Fruit fly (Drosophila melanogaster) whole organism, embryonic: ENCODE data around the gene CG11975.
A peak's percentile ranks its signal among the peaks of the same experiment; 100 is the strongest.

ENCODE experiments used
- B-H2 ChIP-seq: fragments of 200-800 bp; sonication (Bioruptor generic); optimal IDR thresholded peaks from 2 replicates; lab custom pipeline; 2018; ENCODE audit warnings: missing biosample characterization, mild to moderate bottlenecking, missing genetic modification characterization
- CG11696 ChIP-seq: fragments of 200-800 bp; sonication (Bioruptor generic); IDR thresholded peaks from 2 replicates; pipeline ENCODE4 v1.3.6; 2022; ENCODE audit warnings: missing biosample characterization, missing genetic modification characterization
- CG16779 ChIP-seq: fragments of 200-800 bp; sonication (Bioruptor generic); IDR thresholded peaks from 2 replicates; pipeline ENCODE4 v1.3.6; 2022; ENCODE audit warnings: missing biosample characterization, missing genetic modification characterization
- CG16863 ChIP-seq: fragments of 200-800 bp; sonication (Bioruptor generic); optimal IDR thresholded peaks from 3 replicates; lab custom pipeline; 2016; ENCODE audit warnings: missing biosample characterization, missing genetic modification characterization
- CG17186 ChIP-seq: fragments of 200-800 bp; sonication (Bioruptor generic); optimal IDR thresholded peaks from 3 replicates; lab custom pipeline; 2017; ENCODE audit warnings: missing biosample characterization, missing genetic modification reagents, missing genetic modification characterization
- CG18011 ChIP-seq: fragments of 200-800 bp; sonication (Bioruptor generic); optimal IDR thresholded peaks from 2 replicates; lab custom pipeline; 2017; ENCODE audit warnings: missing biosample characterization, missing genetic modification characterization, mild to moderate bottlenecking, moderate library complexity, missing genotype
- CG2199 ChIP-seq: fragments of 200-800 bp; sonication (Bioruptor generic); IDR thresholded peaks from 3 replicates; pipeline ENCODE4 v1.3.6; 2022; ENCODE audit warnings: missing biosample characterization, missing genetic modification characterization
- CG2678 ChIP-seq: fragments of 200-800 bp; sonication (Bioruptor generic); optimal IDR thresholded peaks from 3 replicates; lab custom pipeline; 2019; ENCODE audit warnings: missing biosample characterization, mild to moderate bottlenecking, missing genetic modification characterization, moderate library complexity
- CG2875 ChIP-seq: fragments of 200-800 bp; sonication (Bioruptor generic); optimal IDR thresholded peaks from 2 replicates; lab custom pipeline; 2017; ENCODE audit warnings: missing biosample characterization, mild to moderate bottlenecking, missing genetic modification characterization, missing genetic modification reagents
- CG33213 ChIP-seq: fragments of 200-800 bp; sonication (Bioruptor generic); optimal IDR thresholded peaks from 3 replicates; lab custom pipeline; 2016; ENCODE audit warnings: missing biosample characterization, missing genetic modification characterization
- CG3847 ChIP-seq: fragments of 200-800 bp; sonication (Bioruptor generic); IDR thresholded peaks from 2 replicates; pipeline ENCODE4 v1.3.6; 2022; ENCODE audit warnings: missing biosample characterization, missing genetic modification characterization
- CG42726 ChIP-seq: fragments of 200-800 bp; sonication (Bioruptor generic); IDR thresholded peaks from 2 replicates; pipeline ENCODE4 v1.3.6; 2022; ENCODE audit warnings: missing biosample characterization, missing genetic modification characterization; ENCODE audit not compliant: partially characterized antibody
- CG4328 ChIP-seq: fragments of 200-800 bp; sonication (Bioruptor generic); optimal IDR thresholded peaks from 3 replicates; lab custom pipeline; 2017; ENCODE audit warnings: missing biosample characterization, missing genetic modification reagents, missing genetic modification characterization
- CG4360 ChIP-seq: fragments of 200-800 bp; sonication (Bioruptor generic); IDR thresholded peaks from 2 replicates; pipeline ENCODE4 v1.3.6; 2022; ENCODE audit warnings: missing biosample characterization, missing genetic modification characterization
- CG6175 ChIP-seq: fragments of 200-800 bp; sonication (Bioruptor generic); IDR thresholded peaks from 3 replicates; pipeline ENCODE4 v1.3.6; 2022; ENCODE audit warnings: missing biosample characterization, missing genetic modification characterization
- CG6254 ChIP-seq: fragments of 200-800 bp; sonication (Bioruptor generic); optimal IDR thresholded peaks from 3 replicates; lab custom pipeline; 2017; ENCODE audit warnings: mild to moderate bottlenecking, missing biosample characterization, missing genetic modification reagents, missing genetic modification characterization
- CG6854 ChIP-seq: fragments of 200-800 bp; sonication (Bioruptor generic); optimal IDR thresholded peaks from 3 replicates; lab custom pipeline; 2017; ENCODE audit warnings: missing biosample characterization, mild to moderate bottlenecking, missing genetic modification characterization
- CG8388 ChIP-seq: fragments of 200-800 bp; sonication (Bioruptor generic); optimal IDR thresholded peaks from 2 replicates; lab custom pipeline; 2019; ENCODE audit warnings: missing biosample characterization, mild to moderate bottlenecking, missing genetic modification characterization, moderate library complexity
- CG9609 ChIP-seq: fragments of 200-800 bp; sonication (Bioruptor generic); optimal IDR thresholded peaks from 3 replicates; lab custom pipeline; 2016; ENCODE audit warnings: missing biosample characterization, missing genetic modification characterization
- Deaf1 ChIP-seq: fragments of 200-800 bp; optimal IDR thresholded peaks from 3 replicates; lab custom pipeline; 2019; ENCODE audit warnings: missing biosample characterization, mild to moderate bottlenecking, missing genetic modification characterization, moderate library complexity
- Doc3 ChIP-seq: fragments of 200-800 bp; sonication (Bioruptor generic); IDR thresholded peaks from 3 replicates; pipeline ENCODE4 v1.3.6; 2022; ENCODE audit warnings: missing biosample characterization, missing genetic modification characterization; ENCODE audit not compliant: partially characterized antibody
- HmgZ ChIP-seq: fragments of 200-800 bp; sonication (Bioruptor generic); optimal IDR thresholded peaks from 2 replicates; lab custom pipeline; 2018; ENCODE audit warnings: missing biosample characterization, mild to moderate bottlenecking, missing genetic modification characterization
- Nf-YA ChIP-seq: fragments of 200-800 bp; sonication (Bioruptor generic); IDR thresholded peaks from 2 replicates; pipeline ENCODE4 v1.3.6; 2022; ENCODE audit warnings: missing biosample characterization, missing genetic modification characterization
- NfI ChIP-seq: fragments of 200-800 bp; sonication (Bioruptor generic); optimal IDR thresholded peaks from 3 replicates; lab custom pipeline; 2018; ENCODE audit warnings: missing biosample characterization, mild to moderate bottlenecking, missing genetic modification characterization, moderate library complexity
- Oaz ChIP-seq: fragments of 200-800 bp; sonication (Bioruptor generic); IDR thresholded peaks from 2 replicates; pipeline ENCODE4 v1.3.6; 2022; ENCODE audit warnings: missing biosample characterization, missing genetic modification characterization
- Pdp1 ChIP-seq, 2 experiments: fragments of 200-800 bp; sonication (Bioruptor generic); optimal IDR thresholded peaks; 3 replicates each; lab custom pipeline; 2016; ENCODE audit warnings: missing biosample characterization in 2 of 2, missing genetic modification characterization in 2 of 2, mild to moderate bottlenecking in 1 of 2, moderate library complexity in 1 of 2
- Ravus ChIP-seq: fragments of 200-800 bp; sonication (Bioruptor generic); IDR thresholded peaks from 2 replicates; pipeline ENCODE4 v1.3.6; 2022; ENCODE audit warnings: missing biosample characterization, missing genetic modification characterization
- Sox102F ChIP-seq: fragments of 200-800 bp; sonication (Bioruptor generic); optimal IDR thresholded peaks from 2 replicates; lab custom pipeline; 2018; ENCODE audit warnings: missing biosample characterization, mild to moderate bottlenecking, missing genetic modification characterization, moderate library complexity
- Trl ChIP-seq, 3 experiments: fragments of >200 bp in 2 of 3; fragments of 200-800 bp in 1 of 3; sonication (Bioruptor generic) in 1 of 3; optimal IDR thresholded peaks; 2 replicates in 1 of 3; 3 replicates in 2 of 3; lab custom pipeline; 2016 to 2017; ENCODE audit warnings: missing biosample characterization in 1 of 3, missing genetic modification characterization in 1 of 3
- abd-A ChIP-seq: fragments of 200-800 bp; sonication (Bioruptor generic); optimal IDR thresholded peaks from 3 replicates; lab custom pipeline; 2019; ENCODE audit warnings: missing biosample characterization, mild to moderate bottlenecking, missing genetic modification characterization, moderate library complexity
- caup ChIP-seq: fragments of 200-800 bp; sonication (Bioruptor generic); optimal IDR thresholded peaks from 3 replicates; lab custom pipeline; 2017; ENCODE audit warnings: missing biosample characterization, mild to moderate bottlenecking, missing genetic modification characterization, moderate library complexity; ENCODE audit not compliant: severe bottlenecking
- ci ChIP-seq: fragments of 200-800 bp; sonication (Bioruptor generic); IDR thresholded peaks from 3 replicates; pipeline ENCODE4 v1.3.6; 2022; ENCODE audit warnings: missing biosample characterization, missing genetic modification characterization
- dan ChIP-seq: fragments of 200-800 bp; sonication (Bioruptor generic); IDR thresholded peaks from 2 replicates; pipeline ENCODE4 v1.3.6; 2022; ENCODE audit warnings: missing biosample characterization, missing genetic modification characterization
- gfzf ChIP-seq: fragments of 200-800 bp; sonication (Bioruptor generic); optimal IDR thresholded peaks from 2 replicates; lab custom pipeline; 2016; ENCODE audit warnings: missing biosample characterization, mild to moderate bottlenecking, missing genetic modification characterization, moderate library complexity
- h ChIP-seq: fragments of >200 bp; optimal IDR thresholded peaks from 2 replicates; lab custom pipeline; 2017
- kah ChIP-seq: fragments of 200-800 bp; sonication (Bioruptor generic); optimal IDR thresholded peaks from 2 replicates; lab custom pipeline; 2018; ENCODE audit warnings: missing biosample characterization, mild to moderate bottlenecking, missing genetic modification characterization
- lilli ChIP-seq: fragments of 200-800 bp; sonication (Bioruptor generic); optimal IDR thresholded peaks from 3 replicates; lab custom pipeline; 2016; ENCODE audit warnings: missing biosample characterization, missing genetic modification characterization
- nerfin-2 ChIP-seq: fragments of 200-800 bp; sonication (Bioruptor generic); IDR thresholded peaks from 2 replicates; pipeline ENCODE4 v1.3.6; 2022; ENCODE audit warnings: missing biosample characterization, missing genetic modification characterization; ENCODE audit not compliant: partially characterized antibody
- nom ChIP-seq: fragments of 200-800 bp; sonication (Bioruptor generic); optimal IDR thresholded peaks from 2 replicates; lab custom pipeline; 2017; ENCODE audit warnings: missing biosample characterization, missing genetic modification characterization, mild to moderate bottlenecking, moderate library complexity, missing genetic modification reagents
- pan ChIP-seq, 4 experiments: fragments of >200 bp in 3 of 4; fragments of 200-800 bp in 1 of 4; sonication (Bioruptor generic) in 1 of 4; optimal IDR thresholded peaks in 3 of 4; IDR thresholded peaks in 1 of 4; 2 replicates each; pipeline versions ENCODE4 v1.3.6 to Lab custom; 2017 to 2022; ENCODE audit warnings: missing biosample characterization in 2 of 4, missing genetic modification characterization in 2 of 4, mixed read lengths in 1 of 4
- psq ChIP-seq: fragments of 200-800 bp; sonication (Bioruptor generic); optimal IDR thresholded peaks from 2 replicates; lab custom pipeline; 2017; ENCODE audit warnings: missing biosample characterization, missing genetic modification characterization
- repo ChIP-seq: fragments of 200-800 bp; sonication (Bioruptor generic); optimal IDR thresholded peaks from 2 replicates; lab custom pipeline; 2016; ENCODE audit warnings: missing biosample characterization, missing genetic modification characterization
- scrt ChIP-seq: fragments of 200-800 bp; sonication (Bioruptor generic); optimal IDR thresholded peaks from 2 replicates; lab custom pipeline; 2018; ENCODE audit warnings: missing biosample characterization, mild to moderate bottlenecking, missing genetic modification characterization, moderate library complexity
- shn ChIP-seq: fragments of 200-800 bp; sonication (Bioruptor generic); optimal IDR thresholded peaks from 3 replicates; lab custom pipeline; 2016; ENCODE audit warnings: missing biosample characterization, missing genetic modification characterization
- sug ChIP-seq: fragments of 200-800 bp; optimal IDR thresholded peaks from 2 replicates; lab custom pipeline; 2019; ENCODE audit warnings: missing biosample characterization, mild to moderate bottlenecking, missing genetic modification characterization, moderate library complexity
- tap ChIP-seq: fragments of 200-800 bp; optimal IDR thresholded peaks from 3 replicates; lab custom pipeline; 2019; ENCODE audit warnings: missing biosample characterization, mild to moderate bottlenecking, missing genetic modification characterization, moderate library complexity
- tin ChIP-seq: fragments of 200-800 bp; sonication (Bioruptor generic); optimal IDR thresholded peaks from 3 replicates; lab custom pipeline; 2016; ENCODE audit warnings: missing biosample characterization, missing genetic modification characterization
- zen ChIP-seq: fragments of 200-800 bp; sonication (Bioruptor generic); optimal IDR thresholded peaks from 3 replicates; lab custom pipeline; 2018; ENCODE audit warnings: missing biosample characterization, mild to moderate bottlenecking, missing genetic modification characterization, moderate library complexity
- zf30C ChIP-seq: fragments of 200-800 bp; sonication (Bioruptor generic); optimal IDR thresholded peaks from 3 replicates; lab custom pipeline; 2018; ENCODE audit warnings: missing biosample characterization, mild to moderate bottlenecking, missing genetic modification characterization

The CG11975 gene

dm6 chr3R:8944866-8945265, 48.2 kb upstream of the CG11975 start, which contains the start of gene CG11964 (continued):
- no peak for TF ChIP-seq CG4360 (GFP tag; lab: Robert Waterston, UW)
- TF ChIP-seq caup (GFP tag; lab: Kevin White, UChicago) = peak; percentile 44
- no peak for TF ChIP-seq Nf-YA (GFP tag; lab: Robert Waterston, UW)
- TF ChIP-seq Doc3 (GFP tag; lab: Robert Waterston, UW) = peak; percentile 99
- TF ChIP-seq Pdp1 (GFP tag; optimal IDR thresholded peaks at IDR 0.05; lab: Kevin White, UChicago) = peak; percentile 52 to 66
- peak; percentile 63 for TF ChIP-seq sug (tag; lab: Kevin White, UChicago)
- TF ChIP-seq gfzf (GFP tag; lab: Kevin White, UChicago) = peak; percentile 60
- no peak for TF ChIP-seq h (lab: Kevin White, UChicago)
- peak; percentile 10 for TF ChIP-seq scrt (GFP tag; lab: Kevin White, UChicago)
- peak; percentile 49 for TF ChIP-seq NfI (GFP tag; lab: Kevin White, UChicago)
- no peak for TF ChIP-seq pan (optimal IDR thresholded peaks at IDR 0.05; lab: Kevin White, UChicago)
- peak in 1 of 2 experiments; percentile 42 for TF ChIP-seq pan (GFP tag; optimal IDR thresholded peaks at IDR 0.05 in 1 of 2, IDR thresholded peaks at IDR 0.05 in 1 of 2)
- TF ChIP-seq nom (GFP tag; lab: Kevin White, UChicago) = no peak
- peak; percentile 18 for TF ChIP-seq CG8388 (GFP tag; lab: Kevin White, UChicago)
- TF ChIP-seq Trl (optimal IDR thresholded peaks at IDR 0.05; lab: Kevin White, UChicago) = no peak
- TF ChIP-seq Trl (GFP tag; optimal IDR thresholded peaks at IDR 0.05; lab: Kevin White, UChicago) = peak; percentile 58
- peak; percentile 64 for TF ChIP-seq zen (tag; lab: Kevin White, UChicago)
- TF ChIP-seq repo (GFP tag; lab: Kevin White, UChicago) = peak; percentile 41
- TF ChIP-seq CG33213 (GFP tag; lab: Kevin White, UChicago) = peak; percentile 87
- TF ChIP-seq Oaz (GFP tag; lab: Robert Waterston, UW) = no peak
- TF ChIP-seq CG11696 = no peak
- TF ChIP-seq zf30C = no peak
- peak; percentile 63 for TF ChIP-seq B-H2 (GFP tag; lab: Kevin White, UChicago)
- TF ChIP-seq Ravus (GFP tag; lab: Robert Waterston, UW) = no peak
- no peak for TF ChIP-seq Sox102F (GFP tag; lab: Kevin White, UChicago)
- no peak for TF ChIP-seq abd-A
- no peak for TF ChIP-seq psq
- TF ChIP-seq CG17186 (GFP tag; lab: Kevin White, UChicago) = peak; percentile 63
- peak; percentile 72 for TF ChIP-seq lilli (GFP tag; lab: Kevin White, UChicago)
- peak; percentile 79 for TF ChIP-seq CG3847 (GFP tag; lab: Robert Waterston, UW)
- peak; percentile 84; the same call in 2 of the 3 replicates for TF ChIP-seq CG2199 (GFP tag; lab: Robert Waterston, UW)
- no peak for TF ChIP-seq dan (GFP tag; lab: Robert Waterston, UW)
- TF ChIP-seq CG6175 (GFP tag; lab: Robert Waterston, UW) = no peak
- TF ChIP-seq kah (GFP tag; lab: Kevin White, UChicago) = no peak
- TF ChIP-seq CG42726 (GFP tag; lab: Robert Waterston, UW) = peak; percentile 100
- TF ChIP-seq CG6854 (GFP tag; lab: Kevin White, UChicago) = no peak
- TF ChIP-seq Deaf1 (tag; lab: Kevin White, UChicago) = peak; percentile 16
- TF ChIP-seq tap (tag; lab: Kevin White, UChicago) = peak; percentile 48
- TF ChIP-seq CG2678 (tag; lab: Kevin White, UChicago) = peak; percentile 56
- peak; percentile 98 for TF ChIP-seq nerfin-2 (GFP tag; lab: Robert Waterston, UW)
- TF ChIP-seq ci (GFP tag; lab: Robert Waterston, UW) = peak; percentile 64; the same call in 2 of the 3 replicates
- TF ChIP-seq tin (GFP tag; lab: Kevin White, UChicago) = peak; percentile 67
- peak; percentile 87 for TF ChIP-seq HmgZ
- TF ChIP-seq CG4328 (GFP tag; lab: Kevin White, UChicago) = no peak
- TF ChIP-seq CG18011 (GFP tag; lab: Kevin White, UChicago) = peak; percentile 4
- TF ChIP-seq CG16779 (GFP tag; lab: Robert Waterston, UW) = no peak
- TF ChIP-seq CG16863 (GFP tag; lab: Kevin White, UChicago) = peak; percentile 61
- TF ChIP-seq CG6254 (GFP tag; lab: Kevin White, UChicago) = no peak
- no peak for TF ChIP-seq CG2875
- TF ChIP-seq shn = peak; percentile 52
- TF ChIP-seq CG9609 = peak; percentile 65
